Worm (Caenorhabditis elegans) whole organism, L3 larva: ENCODE results near the gene pqn-8.
A peak's percentile ranks its signal among the peaks of the same experiment; 100 is the strongest.

ENCODE experiments used
- ZK546.5 ChIP-seq: sonication (generic microtip); optimal IDR thresholded peaks from 2 replicates; lab custom pipeline; 2017; ENCODE audit warnings: missing biosample characterization, missing genetic modification characterization
- ama-1 ChIP-seq: fragments of 150-350 bp; optimal IDR thresholded peaks from 2 replicates; lab custom pipeline; 2018
- ceh-16 ChIP-seq: sonication (generic microtip); optimal IDR thresholded peaks from 2 replicates; lab custom pipeline; 2017; ENCODE audit warnings: missing biosample characterization, missing genetic modification characterization
- ceh-28 ChIP-seq: fragments of 150-350 bp; optimal IDR thresholded peaks from 2 replicates; lab custom pipeline; 2014; ENCODE audit warnings: missing biosample characterization, missing genetic modification reagents, missing genetic modification characterization
- ceh-82 ChIP-seq: fragments of 150-350 bp; optimal IDR thresholded peaks from 2 replicates; lab custom pipeline; 2014; ENCODE audit warnings: missing biosample characterization, missing genetic modification characterization
- ceh-9 ChIP-seq: sonication (generic microtip); optimal IDR thresholded peaks from 2 replicates; lab custom pipeline; 2018; ENCODE audit warnings: missing biosample characterization, missing genetic modification characterization
- daf-12 ChIP-seq: fragments of 150-350 bp; optimal IDR thresholded peaks from 2 replicates; lab custom pipeline; 2014; ENCODE audit warnings: missing biosample characterization, missing genetic modification reagents, missing genetic modification characterization
- egl-27 ChIP-seq: sonication (generic microtip); optimal IDR thresholded peaks from 4 replicates; lab custom pipeline; 2017; ENCODE audit warnings: missing biosample characterization, missing genetic modification reagents, missing genetic modification characterization
- egl-5 ChIP-seq: fragments of 150-350 bp; optimal IDR thresholded peaks from 2 replicates; lab custom pipeline; 2017; ENCODE audit warnings: missing biosample characterization, missing genetic modification reagents, missing genetic modification characterization, inconsistent platforms
- elt-1 ChIP-seq: fragments of 150-350 bp; optimal IDR thresholded peaks from 2 replicates; lab custom pipeline; 2014; ENCODE audit warnings: missing biosample characterization, missing genetic modification characterization
- elt-2 ChIP-seq: sonication (generic microtip); optimal IDR thresholded peaks from 2 replicates; lab custom pipeline; 2016; ENCODE audit warnings: missing genetic modification reagents, mild to moderate bottlenecking, missing genetic modification characterization, missing compliant biosample characterization
- eor-1 ChIP-seq, 2 experiments: fragments of 150-350 bp; optimal IDR thresholded peaks; 2 replicates each; lab custom pipeline; 2014 to 2018; ENCODE audit warnings: missing biosample characterization in 2 of 2, missing genetic modification characterization in 2 of 2
- fkh-10 ChIP-seq: sonication (generic microtip); optimal IDR thresholded peaks from 2 replicates; lab custom pipeline; 2017; ENCODE audit warnings: missing biosample characterization, missing genetic modification reagents, missing genetic modification characterization
- fkh-2 ChIP-seq: fragments of 150-350 bp; optimal IDR thresholded peaks from 2 replicates; lab custom pipeline; 2014; ENCODE audit warnings: missing biosample characterization, missing genetic modification reagents, missing genetic modification characterization
- hmg-11 ChIP-seq: sonication (generic microtip); optimal IDR thresholded peaks from 2 replicates; lab custom pipeline; 2016; ENCODE audit warnings: missing genetic modification characterization, missing compliant biosample characterization
- jun-1 ChIP-seq: fragments of 150-350 bp; optimal IDR thresholded peaks from 2 replicates; lab custom pipeline; 2014; ENCODE audit warnings: missing biosample characterization, missing genetic modification reagents, missing genetic modification characterization
- lin-15B ChIP-seq: fragments of 150-350 bp; optimal IDR thresholded peaks from 2 replicates; lab custom pipeline; 2014; ENCODE audit warnings: missing biosample characterization, missing genetic modification characterization
- lin-39 ChIP-seq: fragments of 150-350 bp; optimal IDR thresholded peaks from 2 replicates; lab custom pipeline; 2018; ENCODE audit warnings: missing biosample characterization, missing genetic modification reagents, missing genetic modification characterization
- lsy-12 ChIP-seq: sonication (generic microtip); optimal IDR thresholded peaks from 2 replicates; lab custom pipeline; 2016; ENCODE audit warnings: mild to moderate bottlenecking, missing genetic modification characterization, missing compliant biosample characterization
- mdl-1 ChIP-seq: fragments of 150-350 bp; optimal IDR thresholded peaks from 2 replicates; lab custom pipeline; 2014; ENCODE audit warnings: missing biosample characterization, missing genetic modification characterization
- nhr-12 ChIP-seq: fragments of 150-350 bp; optimal IDR thresholded peaks from 2 replicates; lab custom pipeline; 2014; ENCODE audit warnings: missing biosample characterization, missing genetic modification characterization
- nhr-23 ChIP-seq: fragments of 150-350 bp; optimal IDR thresholded peaks from 2 replicates; lab custom pipeline; 2014; ENCODE audit warnings: missing biosample characterization, missing genetic modification reagents, missing genetic modification characterization
- nhr-237 ChIP-seq: fragments of 150-350 bp; optimal IDR thresholded peaks from 2 replicates; lab custom pipeline; 2014; ENCODE audit warnings: missing biosample characterization, missing genetic modification characterization
- nhr-28 ChIP-seq: fragments of 150-350 bp; optimal IDR thresholded peaks from 2 replicates; lab custom pipeline; 2014; ENCODE audit warnings: missing biosample characterization, missing genetic modification characterization
- nhr-43 ChIP-seq: sonication (generic microtip); optimal IDR thresholded peaks from 2 replicates; lab custom pipeline; 2016; ENCODE audit warnings: mild to moderate bottlenecking, missing genetic modification characterization, missing compliant biosample characterization; ENCODE audit not compliant: poor library complexity, severe bottlenecking
- nhr-76 ChIP-seq: fragments of 150-350 bp; sonication (generic microtip); optimal IDR thresholded peaks from 5 replicates; lab custom pipeline; 2014; ENCODE audit warnings: missing biosample characterization, missing genetic modification characterization
- nhr-77 ChIP-seq: fragments of 150-350 bp; optimal IDR thresholded peaks from 2 replicates; lab custom pipeline; 2014; ENCODE audit warnings: missing biosample characterization, missing genetic modification characterization
- pqm-1 ChIP-seq: fragments of 150-350 bp; optimal IDR thresholded peaks from 2 replicates; lab custom pipeline; 2017; ENCODE audit warnings: missing biosample characterization, missing genetic modification characterization, inconsistent platforms
- snpc-4 ChIP-seq: fragments of 150-350 bp; optimal IDR thresholded peaks from 2 replicates; lab custom pipeline; 2014; ENCODE audit warnings: missing biosample characterization, missing genetic modification characterization
- tbx-2 ChIP-seq: sonication (generic microtip); optimal IDR thresholded peaks from 2 replicates; lab custom pipeline; 2016; ENCODE audit warnings: mild to moderate bottlenecking, missing genetic modification characterization, missing compliant biosample characterization
- zag-1 ChIP-seq: fragments of 150-350 bp; optimal IDR thresholded peaks from 2 replicates; lab custom pipeline; 2014; ENCODE audit warnings: missing biosample characterization, missing genetic modification characterization
- ztf-11 ChIP-seq: fragments of 150-350 bp; optimal IDR thresholded peaks from 2 replicates; lab custom pipeline; 2014; ENCODE audit warnings: missing biosample characterization, missing genetic modification characterization
- ztf-4 ChIP-seq: fragments of 150-350 bp; optimal IDR thresholded peaks from 2 replicates; lab custom pipeline; 2014; ENCODE audit warnings: missing biosample characterization, missing genetic modification characterization

pqn-8 gene

DNA sequence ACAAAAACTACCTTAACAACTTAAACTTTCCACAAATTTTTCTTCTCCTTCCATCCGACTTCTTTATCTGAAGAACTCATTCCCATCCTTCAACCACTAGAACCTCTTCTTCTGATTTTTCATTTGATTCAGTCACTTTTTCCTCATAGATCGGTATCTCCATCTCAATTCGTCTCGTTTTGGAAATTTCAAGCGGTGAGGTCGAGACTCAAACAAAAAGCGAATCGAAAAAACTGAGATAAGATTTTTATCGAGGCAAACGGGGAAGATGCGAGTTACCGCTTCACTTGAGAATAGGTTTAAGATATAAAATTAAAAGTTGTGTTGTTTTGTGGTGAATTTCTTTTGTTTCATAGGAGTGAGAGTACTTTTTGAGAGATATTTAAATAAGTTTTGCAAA is 6.5 kb downstream of the pqn-8 start:
- TF ChIP-seq snpc-4 (tag; lab: Kevin White, UChicago) = no peak
- no peak for TF ChIP-seq ama-1 (lab: Kevin White, UChicago)
- TF ChIP-seq elt-1 = peak; percentile 98
- no peak for TF ChIP-seq nhr-28

ce11 chrIII:9988352-9988751 is 9.4 kb downstream of the pqn-8 start, which contains the start of gene C05B5.1:
Gene C05B5.1, minus strand, starts transcription at chrIII:9988452.
- TF ChIP-seq elt-2 (no peak), mdl-1 (tag; lab: Kevin White, UChicago) (no peak), nhr-237 (tag; lab: Kevin White, UChicago) (no peak), pqm-1 (tag; lab: Kevin White, UChicago) (no peak), fkh-10 (GFP tag; lab: Kevin White, UChicago) (no peak), tbx-2 (no peak), nhr-28 (no peak), egl-5 (tag; lab: Kevin White, UChicago) (no peak), egl-27 (tag; lab: Kevin White, UChicago) (no peak), daf-12 (tag; lab: Kevin White, UChicago) (no peak)

- TF ChIP-seq egl-5 (tag; lab: Kevin White, UChicago) (peak; percentile 38), lin-39 (tag; lab: Kevin White, UChicago) (peak; percentile 5), zag-1 (no peak), nhr-76 (tag; lab: Kevin White, UChicago) (no peak)
Observed at ce11 chrIII:9986827-9987429, 10.9 kb downstream of the pqn-8 start, which contains the start of gene C05B5.12. Gene C05B5.12, plus strand, starts transcription at chrIII:9987379.

ce11 chrIII:9985542-9985941 is 12.2 kb downstream of the pqn-8 start:
- TF ChIP-seq egl-5 (tag; lab: Kevin White, UChicago) (no peak), ceh-9 (tag; lab: Kevin White, UChicago) (no peak), ama-1 (lab: Kevin White, UChicago) (no peak), lsy-12 (tag; lab: Kevin White, UChicago) (no peak), hmg-11 (tag; lab: Kevin White, UChicago) (no peak), lin-39 (tag; lab: Kevin White, UChicago) (no peak), nhr-23 (no peak), lin-15B (tag; lab: Kevin White, UChicago) (no peak), nhr-76 (tag; lab: Kevin White, UChicago) (no peak), nhr-28 (no peak), ztf-4 (no peak), nhr-77 (tag; lab: Kevin White, UChicago) (no peak), nhr-43 (no peak), zag-1 (no peak), elt-1 (no peak), jun-1 (no peak), ZK546.5 (tag; lab: Kevin White, UChicago) (no peak)

- TF ChIP-seq nhr-12 = no peak
- no peak for TF ChIP-seq mdl-1 (tag; lab: Kevin White, UChicago)
- TF ChIP-seq ZK546.5 (tag; lab: Kevin White, UChicago) = no peak
- no peak for TF ChIP-seq elt-1
- TF ChIP-seq ceh-28 (tag; lab: Kevin White, UChicago) = no peak
- TF ChIP-seq daf-12 (tag; lab: Kevin White, UChicago) = no peak
- no peak for TF ChIP-seq fkh-10 (GFP tag; lab: Kevin White, UChicago)
- no peak for TF ChIP-seq fkh-2 (tag; lab: Kevin White, UChicago)
- no peak for TF ChIP-seq ceh-16
- no peak for TF ChIP-seq nhr-237 (tag; lab: Kevin White, UChicago)
- TF ChIP-seq nhr-43 = no peak
- TF ChIP-seq nhr-28 = no peak
- no peak for TF ChIP-seq ceh-82 (tag; lab: Kevin White, UChicago)
- no peak for TF ChIP-seq nhr-76 (tag; lab: Kevin White, UChicago)
- TF ChIP-seq pqm-1 (tag; lab: Kevin White, UChicago) = no peak
- TF ChIP-seq ztf-4 = no peak
- no peak for TF ChIP-seq ztf-11 (tag; lab: Kevin White, UChicago)
Observed at ce11 chrIII:9984604-9985003, 13.2 kb downstream of the pqn-8 start.

- no peak for TF ChIP-seq eor-1 (tag; optimal IDR thresholded peaks at IDR 0.05; lab: Kevin White, UChicago)
- peak; percentile 8 for TF ChIP-seq egl-5 (tag; lab: Kevin White, UChicago)
- TF ChIP-seq, all 47 proteins: peak for 1
Observed at ce11 chrIII:9982119-9982642, 15.6 kb downstream of the pqn-8 start.
